Fruit fly (Drosophila melanogaster): ENCODE data around the gene CG12170.
A peak's percentile ranks its signal among the peaks of the same experiment; 100 is the strongest.

The CG12170 gene

DNA sequence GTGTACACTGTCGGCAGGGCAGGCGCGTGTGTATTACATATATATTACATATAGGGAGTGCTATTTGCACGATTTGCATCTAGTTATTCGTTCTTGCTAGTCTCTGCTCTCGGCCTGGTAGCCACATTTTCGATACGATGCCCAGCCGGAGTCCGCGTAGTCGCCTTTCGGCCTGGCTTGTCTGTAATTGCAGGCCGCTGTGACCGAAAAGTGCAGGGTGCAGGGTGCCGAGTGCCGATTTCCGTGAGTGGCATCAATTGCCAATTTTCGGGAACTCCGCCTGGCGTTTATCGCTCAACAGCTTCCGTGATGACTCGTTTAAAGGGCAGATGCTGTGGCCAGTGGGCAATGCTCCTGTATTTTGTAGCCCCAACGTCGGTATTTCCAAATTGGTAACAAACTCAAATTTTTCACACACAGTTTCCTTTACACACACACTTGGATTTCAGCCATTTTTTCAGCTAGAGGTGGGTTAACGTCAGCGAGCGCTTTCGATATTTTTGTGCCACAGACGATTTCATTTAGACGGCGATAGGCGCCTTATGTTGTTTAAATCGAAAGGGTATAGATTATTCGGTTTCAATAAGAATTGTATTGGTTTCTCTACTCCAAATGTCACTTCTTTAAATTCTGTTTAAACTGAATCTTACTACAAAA is 49.0 kb upstream of the CG12170 start, which contains the start of gene CG2926 (continued):
- no peak for TF ChIP-seq HLHmδ (GFP tag; optimal IDR thresholded peaks at IDR 0.05)
- TF ChIP-seq CG10267 (tag; optimal IDR thresholded peaks at IDR 0.05): no peak
- no peak; the same call in 2 of the 3 replicates for TF ChIP-seq Mrtf (GFP tag; IDR thresholded peaks at IDR 0.05)
- TF ChIP-seq dan (GFP tag; IDR thresholded peaks at IDR 0.05): no peak
- no peak for TF ChIP-seq CG10565 (GFP tag; optimal IDR thresholded peaks at IDR 0.05)
- TF ChIP-seq CG13894 (tag; optimal IDR thresholded peaks at IDR 0.05): no peak
- no peak for TF ChIP-seq Hey (tag; optimal IDR thresholded peaks at IDR 0.05)
- no peak for TF ChIP-seq CG13296 (GFP tag; optimal IDR thresholded peaks at IDR 0.05)
- TF ChIP-seq Drgx (GFP tag; IDR thresholded peaks at IDR 0.05): no peak
- TF ChIP-seq insv (GFP tag; optimal IDR thresholded peaks at IDR 0.05): peak in 1 of 2 experiments; percentile 48
- 0 out of 2 replicates have a peak, but pooled peaks have one; percentile 5 for TF ChIP-seq ttk (GFP tag; IDR thresholded peaks at IDR 0.05)
- TF ChIP-seq bsh (GFP tag; optimal IDR thresholded peaks at IDR 0.05): no peak
- TF ChIP-seq MESR4 (GFP tag; optimal IDR thresholded peaks at IDR 0.05): peak; percentile 94
- no peak for TF ChIP-seq Nf-YB (GFP tag; optimal IDR thresholded peaks at IDR 0.05)
- no peak for TF ChIP-seq CG10209 (GFP tag; optimal IDR thresholded peaks at IDR 0.05)
- TF ChIP-seq yki (optimal IDR thresholded peaks at IDR 0.05): no peak
- no peak for TF ChIP-seq CG7839 (tag; optimal IDR thresholded peaks at IDR 0.05)
- no peak for TF ChIP-seq CG6175 (GFP tag; IDR thresholded peaks at IDR 0.05)
- TF ChIP-seq onecut (GFP tag; IDR thresholded peaks at IDR 0.05): peak; percentile 47
- no peak for TF ChIP-seq PHDP (tag; optimal IDR thresholded peaks at IDR 0.05)
- TF ChIP-seq TFAM (GFP tag; optimal IDR thresholded peaks at IDR 0.05): no peak
- no peak for TF ChIP-seq Spps (tag; optimal IDR thresholded peaks at IDR 0.05)
- no peak for TF ChIP-seq CoRest (tag; optimal IDR thresholded peaks at IDR 0.05)
- TF ChIP-seq rib (GFP tag; IDR thresholded peaks at IDR 0.05): peak; percentile 57
- TF ChIP-seq Lim3 (GFP tag; IDR thresholded peaks at IDR 0.05): no peak
- TF ChIP-seq CG4707 (GFP tag; optimal IDR thresholded peaks at IDR 0.05): no peak
- no peak for TF ChIP-seq Tbp (GFP tag; optimal IDR thresholded peaks at IDR 0.05)
- no peak for TF ChIP-seq tio (GFP tag; optimal IDR thresholded peaks at IDR 0.05)
- peak; percentile 13 for TF ChIP-seq tx (GFP tag; optimal IDR thresholded peaks at IDR 0.05)
- TF ChIP-seq CG4404 (GFP tag; IDR thresholded peaks at IDR 0.05): no peak
- TF ChIP-seq CG7357 (GFP tag; IDR thresholded peaks at IDR 0.05): no peak
- no peak for TF ChIP-seq chn (GFP tag; optimal IDR thresholded peaks at IDR 0.05)
- peak; percentile 94 for TF ChIP-seq CG5245 (GFP tag; optimal IDR thresholded peaks at IDR 0.05)
- TF ChIP-seq Rfx (GFP tag; IDR thresholded peaks at IDR 0.05): peak; percentile 78
- TF ChIP-seq sqz (GFP tag; optimal IDR thresholded peaks at IDR 0.05): no peak
- peak; percentile 17 for TF ChIP-seq pum (GFP tag; optimal IDR thresholded peaks at IDR 0.05)
- TF ChIP-seq phol (tag; optimal IDR thresholded peaks at IDR 0.05): peak; percentile 97
- TF ChIP-seq cad (GFP tag; optimal IDR thresholded peaks at IDR 0.05): no peak
- peak; percentile 53 for TF ChIP-seq CG9876 (GFP tag; optimal IDR thresholded peaks at IDR 0.05)
- TF ChIP-seq ind (GFP tag; optimal IDR thresholded peaks at IDR 0.05): no peak
- no peak for TF ChIP-seq NK7.1 (GFP tag; optimal IDR thresholded peaks at IDR 0.05)
- TF ChIP-seq CrebB (tag; optimal IDR thresholded peaks at IDR 0.05): no peak
- no peak for TF ChIP-seq ham (GFP tag; IDR thresholded peaks at IDR 0.05)
- no peak for TF ChIP-seq CG6765 (GFP tag; optimal IDR thresholded peaks at IDR 0.05)
- TF ChIP-seq gem (tag; optimal IDR thresholded peaks at IDR 0.05): no peak
- TF ChIP-seq CG7745 (tag; optimal IDR thresholded peaks at IDR 0.05): no peak
- TF ChIP-seq CG18619 (GFP tag; optimal IDR thresholded peaks at IDR 0.05): no peak
- no peak for TF ChIP-seq sc (optimal IDR thresholded peaks at IDR 0.05)
- TF ChIP-seq sc (GFP tag; optimal IDR thresholded peaks at IDR 0.05): no peak
- TF ChIP-seq CG13123 (GFP tag; optimal IDR thresholded peaks at IDR 0.05): no peak
- TF ChIP-seq Dp (GFP tag; optimal IDR thresholded peaks at IDR 0.05): peak; percentile 64
- no peak for TF ChIP-seq CG30431 (GFP tag; optimal IDR thresholded peaks at IDR 0.05)
